Fruit fly (Drosophila melanogaster): ENCODE data around the gene CG15446.

The CG15446 gene

dm6 chrX:21053849-21054581 is 48.0 kb downstream of the CG15446 start, which contains the start of the genes Stt3A and bves:
TSS of gene Stt3A (minus strand) at chrX:21053937.
TSS of gene bves (plus strand) at chrX:21053963.
- TF ChIP-seq ttk (optimal IDR thresholded peaks at IDR 0.05) (no peak), psq (optimal IDR thresholded peaks at IDR 0.05) (no peak), insv (optimal IDR thresholded peaks at IDR 0.05) (no peak), Sin3A (optimal IDR thresholded peaks at IDR 0.05) (no peak), h (optimal IDR thresholded peaks at IDR 0.05) (no peak)

dm6 chrX:21053099-21053715 is 48.8 kb downstream of the CG15446 start:
- TF ChIP-seq Sin3A (optimal IDR thresholded peaks at IDR 0.05) = no peak
- no peak for TF ChIP-seq Myc (optimal IDR thresholded peaks at IDR 0.05)
- TF ChIP-seq insv (optimal IDR thresholded peaks at IDR 0.05) = no peak
- TF ChIP-seq h (optimal IDR thresholded peaks at IDR 0.05) = no peak
- TF ChIP-seq psq (optimal IDR thresholded peaks at IDR 0.05) = no peak
- no peak for TF ChIP-seq ttk (optimal IDR thresholded peaks at IDR 0.05)

dm6 chrX:21047717-21048116 is 54.3 kb downstream of the CG15446 start:
- TF ChIP-seq h (optimal IDR thresholded peaks at IDR 0.05) = no peak
- no peak for TF ChIP-seq Sin3A (optimal IDR thresholded peaks at IDR 0.05)
- TF ChIP-seq ttk (optimal IDR thresholded peaks at IDR 0.05) = peak; percentile 100

dm6 chrX:21046141-21046540 is 55.9 kb downstream of the CG15446 start:
- no peak for TF ChIP-seq psq (optimal IDR thresholded peaks at IDR 0.05)
- no peak for TF ChIP-seq insv (optimal IDR thresholded peaks at IDR 0.05)
- TF ChIP-seq Myc (optimal IDR thresholded peaks at IDR 0.05) = no peak
- no peak for TF ChIP-seq ttk (optimal IDR thresholded peaks at IDR 0.05)
- no peak for TF ChIP-seq Sin3A (optimal IDR thresholded peaks at IDR 0.05)
- no peak for TF ChIP-seq h (optimal IDR thresholded peaks at IDR 0.05)
